Fruit fly (Drosophila melanogaster): ENCODE results near the gene tty.

The tty gene

dm6 chrX:21281039-21281911 is 58.2 kb downstream of the tty start, which contains the start of gene Mnr (continued):
- TF ChIP-seq CG14965 (GFP tag; optimal IDR thresholded peaks at IDR 0.05; ENCODE audit: borderline replicate concordance) (no peak), Gug (GFP tag; IDR thresholded peaks at IDR 0.05) (no peak), CG7839 (tag; optimal IDR thresholded peaks at IDR 0.05) (no peak), CG13624 (GFP tag; optimal IDR thresholded peaks at IDR 0.05) (no peak), Doc2 (GFP tag; IDR thresholded peaks at IDR 0.05) (no peak), CG6175 (GFP tag; IDR thresholded peaks at IDR 0.05) (peak; percentile 95), kay (GFP tag; optimal IDR thresholded peaks at IDR 0.05) (no peak), ara (GFP tag; IDR thresholded peaks at IDR 0.05) (0 out of 2 replicates have a peak, but pooled peaks have one; percentile 40), fu2 (GFP tag; optimal IDR thresholded peaks at IDR 0.05) (no peak), Drgx (GFP tag; IDR thresholded peaks at IDR 0.05) (peak; percentile 39; the same call in 1 of the 2 replicates), Nf-YB (GFP tag; optimal IDR thresholded peaks at IDR 0.05) (no peak), Abd-B (GFP tag; optimal IDR thresholded peaks at IDR 0.05) (peak; percentile 15), CG7357 (GFP tag; IDR thresholded peaks at IDR 0.05) (no peak), Mes4 (GFP tag; optimal IDR thresholded peaks at IDR 0.05) (no peak), phol (tag; optimal IDR thresholded peaks at IDR 0.05) (peak; percentile 10), Hr39 (optimal IDR thresholded peaks at IDR 0.05) (peak; percentile 85), ranshi (GFP tag; IDR thresholded peaks at IDR 0.05) (0 out of 2 replicates have a peak, but pooled peaks have one; percentile 5), CrebB (tag; optimal IDR thresholded peaks at IDR 0.05) (no peak), Vsx1 (GFP tag; optimal IDR thresholded peaks at IDR 0.05) (no peak), Fer1 (GFP tag; optimal IDR thresholded peaks at IDR 0.05) (peak; percentile 20), CG10321 (GFP tag; IDR thresholded peaks at IDR 0.05) (no peak), eve (GFP tag; optimal IDR thresholded peaks at IDR 0.05) (peak in 1 of 2 experiments; percentile 65), CG8359 (GFP tag; optimal IDR thresholded peaks at IDR 0.05; ENCODE audit: borderline replicate concordance) (no peak), cg (GFP tag; optimal IDR thresholded peaks at IDR 0.05) (peak; percentile 57), Max (GFP tag; optimal IDR thresholded peaks at IDR 0.05) (peak; percentile 11), CG7928 (GFP tag; optimal IDR thresholded peaks at IDR 0.05) (no peak), CG5180 (GFP tag; optimal IDR thresholded peaks at IDR 0.05) (no peak), CG8388 (GFP tag; optimal IDR thresholded peaks at IDR 0.05) (peak; percentile 70), Med (GFP tag) (peak; percentile 75), tup (GFP tag; optimal IDR thresholded peaks at IDR 0.05) (no peak), HHEX (GFP tag; optimal IDR thresholded peaks at IDR 0.05) (no peak), CG9437 (GFP tag; optimal IDR thresholded peaks at IDR 0.05) (peak; percentile 22), CG32532 (GFP tag; IDR thresholded peaks at IDR 0.05) (peak; percentile 48; the same call in 1 of the 2 replicates), Atf3 (GFP tag; optimal IDR thresholded peaks at IDR 0.05) (no peak), hbn (GFP tag; IDR thresholded peaks at IDR 0.05; ENCODE audit: partially characterized antibody) (no peak), crol (GFP tag; IDR thresholded peaks at IDR 0.05) (peak; percentile 98), Chrac-16 (GFP tag; optimal IDR thresholded peaks at IDR 0.05) (no peak), rib (GFP tag; IDR thresholded peaks at IDR 0.05) (peak; percentile 73), CG34224 (GFP tag; IDR thresholded peaks at IDR 0.05; ENCODE audit: partially characterized antibody) (0 out of 3 replicates have a peak, but pooled peaks have one; percentile 8), cwo (GFP tag; optimal IDR thresholded peaks at IDR 0.05) (peak; percentile 77), bowl (GFP tag; IDR thresholded peaks at IDR 0.05) (peak; percentile 4; the same call in 1 of the 2 replicates), CG11456 (GFP tag; IDR thresholded peaks at IDR 0.05) (0 out of 3 replicates have a peak, but pooled peaks have one; percentile 38), Jarid2 (GFP tag; optimal IDR thresholded peaks at IDR 0.05) (peak; percentile 80), CG11504 (tag; optimal IDR thresholded peaks at IDR 0.05) (peak; percentile 7), sens (GFP tag) (peak; percentile 82), CG1647 (GFP tag; optimal IDR thresholded peaks at IDR 0.05) (no peak), Opbp (GFP tag; IDR thresholded peaks at IDR 0.05; ENCODE audit: partially characterized antibody) (0 out of 3 replicates have a peak, but pooled peaks have one; percentile 44), trem (tag; optimal IDR thresholded peaks at IDR 0.05) (no peak)
